Worm (Caenorhabditis elegans) whole organism, L2 larva: ENCODE data around the gene T28D9.11.
A peak's percentile ranks its signal among the peaks of the same experiment; 100 is the strongest.

Experiments
- C34F6.9 ChIP-seq: fragments of 150-350 bp; optimal IDR thresholded peaks from 2 replicates; lab custom pipeline; 2014; ENCODE audit warnings: missing biosample characterization, missing genetic modification characterization
- F13H6.1 ChIP-seq: sonication (generic microtip); optimal IDR thresholded peaks from 2 replicates; lab custom pipeline; 2016; ENCODE audit warnings: missing genetic modification characterization, missing compliant biosample characterization
- Y55F3AM.14 ChIP-seq: fragments of 200-800 bp; sonication (Bioruptor generic); optimal IDR thresholded peaks from 2 replicates; lab custom pipeline; 2018; ENCODE audit warnings: mild to moderate bottlenecking, missing genetic modification characterization, missing compliant biosample characterization
- ZK546.5 ChIP-seq: sonication (generic microtip); optimal IDR thresholded peaks from 2 replicates; lab custom pipeline; 2017; ENCODE audit warnings: missing biosample characterization, missing genetic modification characterization
- alr-1 ChIP-seq: fragments of 150-350 bp; optimal IDR thresholded peaks from 2 replicates; lab custom pipeline; 2014; ENCODE audit warnings: missing biosample characterization, missing genetic modification characterization
- aly-2 ChIP-seq: fragments of 150-350 bp; optimal IDR thresholded peaks from 2 replicates; lab custom pipeline; 2014; ENCODE audit warnings: missing biosample characterization, missing genetic modification characterization
- ama-1 ChIP-seq: fragments of 150-350 bp; optimal IDR thresholded peaks from 2 replicates; lab custom pipeline; 2018; ENCODE audit warnings: inconsistent platforms
- blmp-1 ChIP-seq: sonication (generic microtip); optimal IDR thresholded peaks from 2 replicates; lab custom pipeline; 2017; ENCODE audit warnings: missing genetic modification characterization, mild to moderate bottlenecking, missing compliant biosample characterization, antibody characterized with exemption, moderate library complexity; ENCODE audit not compliant: insufficient read depth
- ceh-16 ChIP-seq: fragments of 150-350 bp; optimal IDR thresholded peaks from 2 replicates; lab custom pipeline; 2014; ENCODE audit warnings: missing biosample characterization, missing genetic modification characterization
- ceh-82 ChIP-seq: fragments of 150-350 bp; optimal IDR thresholded peaks from 2 replicates; lab custom pipeline; 2014; ENCODE audit warnings: missing biosample characterization, missing genetic modification characterization
- crh-2 ChIP-seq: sonication (generic microtip); optimal IDR thresholded peaks from 2 replicates; lab custom pipeline; 2017; ENCODE audit warnings: missing biosample characterization, missing genetic modification characterization
- dmd-4 ChIP-seq: sonication (generic microtip); optimal IDR thresholded peaks from 2 replicates; lab custom pipeline; 2017; ENCODE audit warnings: missing biosample characterization, missing genetic modification characterization
- egl-27 ChIP-seq: sonication (generic microtip); optimal IDR thresholded peaks from 3 replicates; lab custom pipeline; 2017; ENCODE audit warnings: missing biosample characterization, missing genetic modification reagents, missing genetic modification characterization
- elt-1 ChIP-seq: fragments of 150-350 bp; optimal IDR thresholded peaks from 2 replicates; lab custom pipeline; 2014; ENCODE audit warnings: missing biosample characterization, missing genetic modification characterization
- elt-3 ChIP-seq: sonication (generic microtip); optimal IDR thresholded peaks from 2 replicates; lab custom pipeline; 2017; ENCODE audit warnings: missing biosample characterization, missing genetic modification characterization
- fos-1 ChIP-seq: fragments of 150-350 bp; optimal IDR thresholded peaks from 2 replicates; lab custom pipeline; 2014; ENCODE audit warnings: missing biosample characterization, missing genetic modification characterization
- gmeb-1 ChIP-seq: fragments of 150-350 bp; optimal IDR thresholded peaks from 2 replicates; lab custom pipeline; 2014; ENCODE audit warnings: missing biosample characterization, missing genetic modification characterization
- lin-11 ChIP-seq: fragments of 150-350 bp; sonication (generic microtip); optimal IDR thresholded peaks from 2 replicates; lab custom pipeline; 2014; ENCODE audit warnings: missing biosample characterization, missing genetic modification characterization, inconsistent platforms, mixed read lengths
- lin-39 ChIP-seq: fragments of 150-350 bp; optimal IDR thresholded peaks from 2 replicates; lab custom pipeline; 2014; ENCODE audit warnings: missing biosample characterization, missing genetic modification reagents, missing genetic modification characterization
- lsy-2 ChIP-seq, 2 experiments: fragments of 150-350 bp in 1 of 2; sonication (generic microtip) in 1 of 2; optimal IDR thresholded peaks; 2 replicates each; lab custom pipeline; 2014 to 2017; ENCODE audit warnings: missing biosample characterization in 2 of 2, missing genetic modification characterization in 2 of 2
- mab-5 ChIP-seq: fragments of 150-350 bp; optimal IDR thresholded peaks from 2 replicates; lab custom pipeline; 2014; ENCODE audit warnings: missing biosample characterization, missing genetic modification characterization
- mbf-1 ChIP-seq: sonication (generic microtip); optimal IDR thresholded peaks from 2 replicates; lab custom pipeline; 2017; ENCODE audit warnings: missing biosample characterization, missing genetic modification characterization
- mdl-1 ChIP-seq, 2 experiments: fragments of 150-350 bp in 1 of 2; sonication (generic microtip) in 1 of 2; optimal IDR thresholded peaks; 2 replicates each; lab custom pipeline; 2017; ENCODE audit warnings: missing biosample characterization in 2 of 2, missing genetic modification characterization in 2 of 2
- nhr-10 ChIP-seq: sonication (generic microtip); optimal IDR thresholded peaks from 2 replicates; lab custom pipeline; 2017; ENCODE audit warnings: missing biosample characterization, missing genetic modification characterization
- nhr-12 ChIP-seq: fragments of 150-350 bp; optimal IDR thresholded peaks from 2 replicates; lab custom pipeline; 2014; ENCODE audit warnings: missing biosample characterization, missing genetic modification characterization
- nhr-129 ChIP-seq: fragments of 150-350 bp; optimal IDR thresholded peaks from 2 replicates; lab custom pipeline; 2014; ENCODE audit warnings: missing biosample characterization, missing genetic modification characterization
- nhr-21 ChIP-seq: fragments of 150-350 bp; optimal IDR thresholded peaks from 2 replicates; lab custom pipeline; 2014; ENCODE audit warnings: missing biosample characterization, missing genetic modification characterization
- nhr-237 ChIP-seq: fragments of 150-350 bp; optimal IDR thresholded peaks from 2 replicates; lab custom pipeline; 2014; ENCODE audit warnings: missing biosample characterization, missing genetic modification characterization
- nhr-25 ChIP-seq: fragments of 150-350 bp; sonication (generic microtip); optimal IDR thresholded peaks from 3 replicates; lab custom pipeline; 2014; ENCODE audit warnings: missing biosample characterization, missing genetic modification characterization
- nhr-6 ChIP-seq: fragments of 150-350 bp; optimal IDR thresholded peaks from 2 replicates; lab custom pipeline; 2014; ENCODE audit warnings: missing biosample characterization, missing genetic modification characterization
- nhr-77 ChIP-seq: fragments of 150-350 bp; optimal IDR thresholded peaks from 2 replicates; lab custom pipeline; 2014; ENCODE audit warnings: missing biosample characterization, missing genetic modification characterization
- peb-1 ChIP-seq: fragments of 150-350 bp; optimal IDR thresholded peaks from 2 replicates; lab custom pipeline; 2014; ENCODE audit warnings: missing biosample characterization, missing genetic modification characterization
- sem-4 ChIP-seq: fragments of 150-350 bp; optimal IDR thresholded peaks from 2 replicates; lab custom pipeline; 2014; ENCODE audit warnings: missing biosample characterization, missing genetic modification reagents, missing genetic modification characterization
- skn-1 ChIP-seq: sonication (generic microtip); optimal IDR thresholded peaks from 2 replicates; lab custom pipeline; 2017; ENCODE audit warnings: missing biosample characterization, missing genetic modification characterization
- sma-3 ChIP-seq: sonication (generic microtip); optimal IDR thresholded peaks from 2 replicates; lab custom pipeline; 2016; ENCODE audit warnings: missing genetic modification reagents, missing genetic modification characterization, missing compliant biosample characterization
- sma-9 ChIP-seq, 2 experiments: fragments of 150-350 bp in 1 of 2; sonication (generic microtip) in 1 of 2; optimal IDR thresholded peaks; 2 replicates each; lab custom pipeline; 2014 to 2016; ENCODE audit warnings: missing genetic modification characterization in 2 of 2, mild to moderate bottlenecking in 1 of 2, missing biosample characterization in 1 of 2, missing compliant biosample characterization in 1 of 2, missing genetic modification reagents in 1 of 2, moderate library complexity in 1 of 2
- snpc-4 ChIP-seq: fragments of 150-350 bp; optimal IDR thresholded peaks from 2 replicates; lab custom pipeline; 2014; ENCODE audit warnings: missing biosample characterization, missing genetic modification characterization
- unc-39 ChIP-seq: fragments of 150-350 bp; optimal IDR thresholded peaks from 2 replicates; lab custom pipeline; 2014; ENCODE audit warnings: missing biosample characterization, missing genetic modification characterization
- zag-1 ChIP-seq: fragments of 150-350 bp; optimal IDR thresholded peaks from 2 replicates; lab custom pipeline; 2014; ENCODE audit warnings: missing biosample characterization, missing genetic modification characterization
- ztf-1 ChIP-seq: fragments of 200-800 bp; sonication (Bioruptor generic); conservative IDR thresholded peaks from 2 replicates; pipeline ENCODE4 v1.3.6; 2022; ENCODE audit warnings: missing genetic modification characterization, missing compliant biosample characterization
- ztf-11 ChIP-seq: sonication (generic microtip); optimal IDR thresholded peaks from 2 replicates; lab custom pipeline; 2017; ENCODE audit warnings: missing biosample characterization, missing genetic modification characterization
- ztf-4 ChIP-seq: fragments of 150-350 bp; optimal IDR thresholded peaks from 2 replicates; lab custom pipeline; 2014; ENCODE audit warnings: missing biosample characterization, missing genetic modification characterization

T28D9.11 gene

DNA sequence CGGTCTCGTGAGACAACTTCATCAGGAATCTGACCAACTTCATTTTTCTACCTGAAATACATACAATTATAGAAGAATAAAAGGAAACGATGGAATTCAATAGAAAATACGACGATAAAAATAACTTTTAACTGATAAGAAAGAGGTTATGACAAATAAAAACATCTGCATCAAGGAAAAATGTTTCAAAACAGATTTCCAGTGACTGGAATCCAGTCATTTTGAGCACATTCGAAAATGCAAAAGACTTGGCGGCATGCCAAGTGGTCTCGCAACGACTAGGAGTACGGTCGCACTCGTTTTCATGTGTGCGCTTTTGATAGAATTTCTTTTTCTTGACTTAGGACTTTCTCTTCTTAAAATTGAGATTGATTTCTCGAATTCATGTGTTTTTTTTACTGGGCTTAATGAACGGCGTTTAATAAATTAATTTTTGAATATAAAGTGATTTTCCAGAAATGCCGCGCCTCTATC, 2.0 kb downstream of the T28D9.11 start, which contains the start of the genes snr-3 and rsp-5 (continued):
- peak; percentile 64 for TF ChIP-seq nhr-21
- TF ChIP-seq nhr-77 (tag; lab: Kevin White, UChicago), result no peak
- peak; percentile 60 for TF ChIP-seq nhr-25 (tag; lab: Kevin White, UChicago)
- TF ChIP-seq mab-5 (tag; lab: Kevin White, UChicago), result peak; percentile 7
- TF ChIP-seq nhr-237, result no peak
- TF ChIP-seq nhr-6 (tag; lab: Kevin White, UChicago), result peak; percentile 35

DNA sequence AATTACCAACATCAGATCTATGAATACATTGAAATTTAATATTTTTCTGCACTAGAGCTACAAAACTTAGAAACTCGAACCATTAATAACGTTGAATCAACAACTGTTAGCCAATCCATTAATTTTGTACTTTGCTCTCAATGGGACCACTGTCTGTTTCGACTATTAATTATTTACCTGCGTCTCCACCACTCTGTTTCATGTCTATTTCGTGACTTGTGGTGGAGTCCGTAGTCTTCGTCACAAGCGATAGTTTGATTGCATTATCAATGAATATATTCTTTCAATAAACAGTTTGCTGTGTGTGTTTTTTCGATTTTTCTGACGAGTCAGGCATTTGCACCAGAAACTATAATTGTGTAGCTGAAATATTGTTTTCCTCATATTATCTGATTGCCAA, 5.4 kb downstream of the T28D9.11 start:
- TF ChIP-seq nhr-6 (tag; lab: Kevin White, UChicago) (no peak), ztf-4 (tag; lab: Kevin White, UChicago) (no peak), unc-39 (tag; lab: Kevin White, UChicago) (no peak), dmd-4 (tag; lab: Kevin White, UChicago) (no peak), mdl-1 (tag; optimal IDR thresholded peaks at IDR 0.05; lab: Kevin White, UChicago) (no peak), mab-5 (tag; lab: Kevin White, UChicago) (peak; percentile 67), C34F6.9 (tag; lab: Kevin White, UChicago) (no peak), peb-1 (tag; lab: Kevin White, UChicago) (no peak), gmeb-1 (no peak), sem-4 (tag; lab: Kevin White, UChicago) (no peak), ceh-16 (tag; lab: Kevin White, UChicago) (no peak), ZK546.5 (tag; lab: Kevin White, UChicago) (no peak), elt-3 (tag; lab: Kevin White, UChicago) (no peak), snpc-4 (tag; lab: Kevin White, UChicago) (no peak), egl-27 (tag; lab: Kevin White, UChicago) (no peak), nhr-10 (tag; lab: Kevin White, UChicago) (no peak), zag-1 (tag; lab: Kevin White, UChicago) (no peak), nhr-21 (no peak), lsy-2 (tag; optimal IDR thresholded peaks at IDR 0.05; lab: Kevin White, UChicago) (peak in 1 of 2 experiments; percentile 51), F13H6.1 (tag; lab: Kevin White, UChicago) (peak; percentile 47), aly-2 (tag; lab: Kevin White, UChicago) (no peak), sma-3 (GFP tag; lab: Kevin White, UChicago) (no peak), ztf-1 (GFP tag; lab: Robert Waterston, UW) (no peak), ztf-11 (tag; lab: Kevin White, UChicago) (no peak), crh-2 (tag; lab: Kevin White, UChicago) (peak; percentile 36), lin-39 (no peak), nhr-12 (tag; lab: Kevin White, UChicago) (no peak), fos-1 (tag; lab: Kevin White, UChicago) (peak; percentile 66), ceh-82 (tag; lab: Kevin White, UChicago) (no peak), nhr-237 (no peak), nhr-77 (tag; lab: Kevin White, UChicago) (no peak), alr-1 (tag; lab: Kevin White, UChicago) (no peak), nhr-25 (tag; lab: Kevin White, UChicago) (no peak), ama-1 (lab: Kevin White, UChicago) (no peak), mbf-1 (no peak), elt-1 (tag; lab: Kevin White, UChicago) (no peak), Y55F3AM.14 (GFP tag; lab: Kevin White, UChicago) (no peak), blmp-1 (tag; lab: Kevin White, UChicago) (no peak), sma-9 (GFP tag; optimal IDR thresholded peaks at IDR 0.05; lab: Kevin White, UChicago) (peak; percentile 47), sma-9 (tag; optimal IDR thresholded peaks at IDR 0.05; lab: Kevin White, UChicago) (no peak), skn-1 (no peak), nhr-129 (tag; lab: Kevin White, UChicago) (peak; percentile 12), lin-11 (tag; lab: Kevin White, UChicago) (no peak)
